Worm (Caenorhabditis elegans): ENCODE measurements around the gene C17H12.10.

C17H12.10 gene

ce11 chrIV:6841562-6842282 is 35.1 kb downstream of the C17H12.10 start (continued):
- TF ChIP-seq vab-15 (tag; optimal IDR thresholded peaks at IDR 0.05) (no peak), rnt-1 (tag; optimal IDR thresholded peaks at IDR 0.05) (no peak), zip-4 (GFP tag; optimal IDR thresholded peaks at IDR 0.05) (no peak), nhr-11 (tag; optimal IDR thresholded peaks at IDR 0.05) (no peak), ztf-11 (tag; optimal IDR thresholded peaks at IDR 0.05) (no peak), aly-2 (tag; optimal IDR thresholded peaks at IDR 0.05) (no peak), pqm-1 (tag; optimal IDR thresholded peaks at IDR 0.05) (no peak), tlp-1 (tag; optimal IDR thresholded peaks at IDR 0.05) (no peak), mep-1 (tag; optimal IDR thresholded peaks at IDR 0.05) (peak; percentile 25), ceh-8 (GFP tag; optimal IDR thresholded peaks at IDR 0.05) (no peak), ama-1 (optimal IDR thresholded peaks at IDR 0.05) (no peak), fkh-10 (GFP tag; optimal IDR thresholded peaks at IDR 0.05) (no peak), nhr-76 (tag; optimal IDR thresholded peaks at IDR 0.05) (no peak), grh-1 (GFP tag; IDR thresholded peaks at IDR 0.05) (no peak), C04F5.9 (tag; optimal IDR thresholded peaks at IDR 0.05) (no peak), lsy-2 (tag; optimal IDR thresholded peaks at IDR 0.05) (no peak), lin-14 (GFP tag; optimal IDR thresholded peaks at IDR 0.05) (peak; percentile 42), isw-1 (GFP tag; IDR thresholded peaks at IDR 0.05) (no peak), lin-39 (tag; optimal IDR thresholded peaks at IDR 0.05) (no peak), nhr-77 (tag; optimal IDR thresholded peaks at IDR 0.05) (no peak), pax-3 (tag; optimal IDR thresholded peaks at IDR 0.05) (no peak), nhr-84 (tag; optimal IDR thresholded peaks at IDR 0.05) (no peak), efl-1 (optimal IDR thresholded peaks at IDR 0.05) (no peak), efl-1 (GFP tag; optimal IDR thresholded peaks at IDR 0.05 in 1 of 2) (no peak), alr-1 (tag; optimal IDR thresholded peaks at IDR 0.05; ENCODE audit: borderline replicate concordance) (no peak), F16B12.6 (tag; optimal IDR thresholded peaks at IDR 0.05) (no peak), unc-62 (GFP tag; optimal IDR thresholded peaks at IDR 0.05) (no peak), snpc-4 (tag; optimal IDR thresholded peaks at IDR 0.05) (no peak), ces-1 (GFP tag; optimal IDR thresholded peaks at IDR 0.05) (no peak), skn-1 (tag; optimal IDR thresholded peaks at IDR 0.05) (no peak), unc-130 (tag; optimal IDR thresholded peaks at IDR 0.05) (no peak), lin-15B (tag; optimal IDR thresholded peaks at IDR 0.05) (no peak), mef-2 (tag; optimal IDR thresholded peaks at IDR 0.05) (no peak), unc-98 (GFP tag; IDR thresholded peaks at IDR 0.05) (no peak), xbp-1 (tag; optimal IDR thresholded peaks at IDR 0.05) (no peak), nhr-28 (tag; optimal IDR thresholded peaks at IDR 0.05) (no peak), fos-1 (tag; optimal IDR thresholded peaks at IDR 0.05) (no peak), sup-37 (GFP tag; optimal IDR thresholded peaks at IDR 0.05) (no peak), efl-3 (GFP tag; optimal IDR thresholded peaks at IDR 0.05) (no peak), unc-30 (tag; optimal IDR thresholded peaks at IDR 0.05) (no peak), dpl-1 (GFP tag; optimal IDR thresholded peaks at IDR 0.05) (no peak)

- no peak for TF ChIP-seq ceh-82 (tag; optimal IDR thresholded peaks at IDR 0.05)
- TF ChIP-seq nhr-90 (tag; optimal IDR thresholded peaks at IDR 0.05; ENCODE audit: poor library complexity) = no peak
- no peak for TF ChIP-seq pqm-1 (tag; optimal IDR thresholded peaks at IDR 0.05)
- no peak for TF ChIP-seq efl-3 (GFP tag; optimal IDR thresholded peaks at IDR 0.05)
- no peak for TF ChIP-seq unc-86 (tag; optimal IDR thresholded peaks at IDR 0.05)
- TF ChIP-seq ama-1 (optimal IDR thresholded peaks at IDR 0.05) = no peak
- TF ChIP-seq nhr-12 (tag; optimal IDR thresholded peaks at IDR 0.05) = no peak
- no peak for TF ChIP-seq lin-14 (GFP tag; optimal IDR thresholded peaks at IDR 0.05)
- TF ChIP-seq aha-1 (tag; optimal IDR thresholded peaks at IDR 0.05) = no peak
- no peak for TF ChIP-seq isw-1 (GFP tag; IDR thresholded peaks at IDR 0.05)
These were observed 35.9 kb downstream of the C17H12.10 start, which contains the start of gene lip-1 for ce11 chrIV:6842470-6843008. Gene lip-1, plus strand, starts transcription at chrIV:6842958.

All from whole organism, L1 larva.